Worm (Caenorhabditis elegans) whole organism, young adult: ENCODE measurements around the gene btb-12.

ENCODE experiments used
- B0261.1 ChIP-seq: sonication (generic microtip); optimal IDR thresholded peaks from 2 replicates; lab custom pipeline; 2016; ENCODE audit warnings: mild to moderate bottlenecking, missing genetic modification characterization, moderate library complexity, missing compliant biosample characterization
- aptf-2 ChIP-seq: fragments of 200-800 bp; sonication (Bioruptor generic); conservative IDR thresholded peaks from 2 replicates; pipeline ENCODE4 v1.3.6; 2022; ENCODE audit warnings: missing genetic modification reagents, missing genetic modification characterization, missing compliant biosample characterization
- bed-2 ChIP-seq: fragments of 200-800 bp; sonication (Bioruptor generic); IDR thresholded peaks from 2 replicates; pipeline ENCODE4 v1.3.6; 2022; ENCODE audit warnings: missing genetic modification reagents, missing genetic modification characterization, missing compliant biosample characterization
- efl-1 ChIP-seq: fragments of 150-350 bp; optimal IDR thresholded peaks from 2 replicates; lab custom pipeline; 2014; ENCODE audit warnings: missing biosample characterization, missing genetic modification reagents, missing genetic modification characterization
- egl-18 ChIP-seq: fragments of 200-800 bp; sonication (Bioruptor generic); IDR thresholded peaks from 2 replicates; pipeline ENCODE4 v1.3.6; 2022; ENCODE audit warnings: missing genetic modification reagents, missing genetic modification characterization, missing compliant biosample characterization
- egrh-3 ChIP-seq: fragments of 200-800 bp; sonication (Bioruptor generic); IDR thresholded peaks from 2 replicates; pipeline ENCODE4 v1.3.6; 2022; ENCODE audit warnings: missing genetic modification reagents, missing genetic modification characterization, missing compliant biosample characterization
- hmg-1.2 ChIP-seq: fragments of 200-800 bp; sonication (Bioruptor generic); IDR thresholded peaks from 2 replicates; pipeline ENCODE4 v1.3.6; 2022; ENCODE audit warnings: missing genetic modification reagents, missing genetic modification characterization, missing compliant biosample characterization
- lag-1 ChIP-seq: fragments of 200-800 bp; sonication (Bioruptor generic); IDR thresholded peaks from 2 replicates; pipeline ENCODE4 v1.3.6; 2022; ENCODE audit warnings: missing genetic modification reagents, missing genetic modification characterization, missing compliant biosample characterization
- lin-26 ChIP-seq: fragments of 200-800 bp; sonication (Bioruptor generic); IDR thresholded peaks from 2 replicates; pipeline ENCODE4 v1.3.6; 2022; ENCODE audit warnings: missing genetic modification reagents, missing genetic modification characterization, missing compliant biosample characterization
- lin-40 ChIP-seq: sonication (generic microtip); optimal IDR thresholded peaks from 2 replicates; lab custom pipeline; 2016; ENCODE audit warnings: missing genetic modification characterization, mild to moderate bottlenecking, missing compliant biosample characterization, missing genotype, missing genetic modification reagents
- rec-8 ChIP-seq, 2 experiments: sonication (generic microtip); optimal IDR thresholded peaks; 2 replicates each; lab custom pipeline; 2016; ENCODE audit warnings: mild to moderate bottlenecking in 2 of 2, missing genetic modification characterization in 2 of 2, missing genetic modification reagents in 2 of 2, missing genotype in 2 of 2, missing biosample characterization in 1 of 2, missing compliant biosample characterization in 1 of 2, moderate library complexity in 1 of 2
- rpc-1 ChIP-seq, 2 experiments: fragments of 150-350 bp in 1 of 2; sonication (generic microtip) in 1 of 2; optimal IDR thresholded peaks; 2 replicates each; lab custom pipeline; 2014 to 2018; ENCODE audit warnings: missing biosample characterization in 1 of 2, missing genetic modification characterization in 1 of 2, missing genetic modification reagents in 1 of 2, missing genotype in 1 of 2
- tbp1 ChIP-seq: fragments of 200-800 bp; sonication (Bioruptor generic); optimal IDR thresholded peaks from 2 replicates; lab custom pipeline; 2018; ENCODE audit warnings: mild to moderate bottlenecking, missing genetic modification characterization, missing compliant biosample characterization

The btb-12 gene

ce11 chrII:1695861-1696260 is 40.8 kb downstream of the btb-12 start, which contains the start of gene F58E1.13:
F58E1.13 (minus strand) TSS chrII:1695872.
- TF ChIP-seq aptf-2 (GFP tag; lab: Robert Waterston, UW) = peak; percentile 90
- peak; percentile 5 for TF ChIP-seq efl-1 (GFP tag; lab: Kevin White, UChicago)
- TF ChIP-seq bed-2 (GFP tag; lab: Robert Waterston, UW) = no peak

DNA sequence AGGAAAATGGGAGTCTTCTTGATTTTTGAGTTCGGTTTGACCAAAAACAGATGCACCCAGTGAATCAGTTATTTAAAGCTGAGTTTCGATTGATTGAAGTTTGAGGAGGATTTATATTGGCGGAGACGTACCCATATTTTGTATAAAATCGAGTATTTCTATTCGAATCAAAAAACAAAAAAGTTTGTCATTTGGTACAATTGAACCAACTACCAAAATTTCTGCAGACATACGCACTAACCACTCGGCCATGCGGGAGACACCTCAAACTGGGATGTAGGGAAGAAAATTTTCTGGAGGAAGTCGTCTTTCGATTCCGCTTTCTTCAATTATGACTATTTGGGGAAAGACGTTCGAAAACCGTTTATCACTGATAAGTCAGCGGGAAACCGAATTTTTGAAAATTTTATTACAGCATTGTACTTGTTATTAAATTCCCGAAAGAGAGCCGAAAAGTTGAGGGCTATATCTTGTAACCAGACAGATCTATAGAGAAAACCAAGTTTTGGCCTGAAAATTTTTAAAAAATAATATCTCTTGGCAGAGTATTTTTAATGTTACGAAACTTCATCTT is 45.6 kb downstream of the btb-12 start:
- TF ChIP-seq lin-26 = peak; percentile 61; the same call in 1 of the 2 replicates
- TF ChIP-seq rpc-1 (optimal IDR thresholded peaks at IDR 0.05; lab: Kevin White, UChicago) = peak; percentile 32
- peak; percentile 66 for TF ChIP-seq rpc-1 (tag; optimal IDR thresholded peaks at IDR 0.05; lab: Kevin White, UChicago)
- peak; percentile 59 for TF ChIP-seq B0261.1
- peak; percentile 76 for TF ChIP-seq tbp1 (GFP tag; lab: Kevin White, UChicago)
- TF ChIP-seq, all 124 proteins: peak for 4; not testable (repeated sequence) for 120

DNA sequence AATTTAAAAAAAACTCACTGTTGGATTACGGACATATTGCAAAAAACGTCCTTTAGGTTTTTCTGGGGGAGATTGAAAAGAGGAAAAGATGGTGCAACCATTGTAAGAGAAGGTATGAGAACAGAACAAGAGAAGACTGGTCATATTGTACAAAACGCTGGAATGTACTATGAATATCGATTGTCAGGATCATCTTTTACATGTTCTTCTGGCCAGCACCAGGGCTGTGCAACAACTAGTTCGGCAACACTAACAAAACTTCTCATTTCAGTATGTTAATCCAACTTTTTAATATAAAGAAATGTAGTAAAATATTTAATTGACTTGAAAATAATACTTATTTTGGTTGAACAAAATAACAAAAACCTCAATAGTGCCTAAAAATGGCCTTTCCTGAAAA is 48.3 kb downstream of the btb-12 start, which contains the start of gene fbxb-47:
fbxb-47 (minus strand) TSS at position 101 of the 400 bp plus-strand sequence.
- TF ChIP-seq lin-40 (tag; lab: Kevin White, UChicago) (no peak), efl-1 (GFP tag; lab: Kevin White, UChicago) (no peak), egrh-3 (no peak), rec-8 (tag; optimal IDR thresholded peaks at IDR 0.05; lab: Kevin White, UChicago) (no peak), lag-1 (GFP tag; lab: Robert Waterston, UW) (no peak), hmg-1.2 (GFP tag; lab: Robert Waterston, UW) (no peak), rpc-1 (optimal IDR thresholded peaks at IDR 0.05; lab: Kevin White, UChicago) (no peak), rpc-1 (tag; optimal IDR thresholded peaks at IDR 0.05; lab: Kevin White, UChicago) (no peak), egl-18 (no peak)
